Worm (Caenorhabditis elegans) whole organism, early embryonic: Measurements from ENCODE around the gene dmsr-16.

ENCODE experiments used
- B0310.2 ChIP-seq: sonication (generic microtip); optimal IDR thresholded peaks from 2 replicates; lab custom pipeline; 2016; ENCODE audit warnings: mild to moderate bottlenecking, missing genetic modification characterization, missing compliant biosample characterization
- F13C5.2 ChIP-seq: sonication (generic microtip); optimal IDR thresholded peaks from 2 replicates; lab custom pipeline; 2017; ENCODE audit warnings: mild to moderate bottlenecking, missing genetic modification characterization, inconsistent platforms, missing compliant biosample characterization
- ama-1 ChIP-seq: fragments of 150-350 bp; optimal IDR thresholded peaks from 2 replicates; lab custom pipeline; 2014
- ceh-13 ChIP-seq: fragments of 200-800 bp; sonication (Bioruptor generic); optimal IDR thresholded peaks from 2 replicates; lab custom pipeline; 2018; ENCODE audit warnings: mild to moderate bottlenecking, missing genetic modification characterization, missing compliant biosample characterization
- flt-1 ChIP-seq: fragments of 200-800 bp; sonication (Bioruptor generic); IDR thresholded peaks from 2 replicates; pipeline ENCODE4 v1.3.6; 2022; ENCODE audit warnings: missing genetic modification characterization, missing compliant biosample characterization
- hmbx-1 ChIP-seq: sonication (generic microtip); optimal IDR thresholded peaks from 2 replicates; lab custom pipeline; 2016; ENCODE audit warnings: mild to moderate bottlenecking, missing genetic modification characterization, missing compliant biosample characterization
- hmg-4 ChIP-seq: fragments of 200-800 bp; sonication (Bioruptor generic); optimal IDR thresholded peaks from 2 replicates; lab custom pipeline; 2018; ENCODE audit warnings: mild to moderate bottlenecking, missing genetic modification characterization, missing compliant biosample characterization
- hnd-1 ChIP-seq: sonication (generic microtip); optimal IDR thresholded peaks from 2 replicates; lab custom pipeline; 2016; ENCODE audit warnings: missing genetic modification characterization, missing compliant biosample characterization
- pes-1 ChIP-seq: fragments of 200-800 bp; sonication (Bioruptor generic); IDR thresholded peaks from 2 replicates; pipeline ENCODE4 v1.3.6; 2022; ENCODE audit warnings: missing genetic modification reagents, missing genetic modification characterization, missing compliant biosample characterization
- scrt-1 ChIP-seq: fragments of 200-800 bp; sonication (Bioruptor generic); IDR thresholded peaks from 2 replicates; pipeline ENCODE4 v1.3.6; 2022; ENCODE audit warnings: missing genetic modification characterization, missing compliant biosample characterization
- sea-1 ChIP-seq: fragments of 200-800 bp; sonication (Bioruptor generic); conservative IDR thresholded peaks from 2 replicates; pipeline ENCODE4 v1.3.6; 2022; ENCODE audit warnings: missing genetic modification characterization, missing compliant biosample characterization
- tbx-11 ChIP-seq: fragments of 200-800 bp; sonication (Bioruptor generic); IDR thresholded peaks from 2 replicates; pipeline ENCODE4 v1.3.6; 2022; ENCODE audit warnings: missing genetic modification characterization, missing compliant biosample characterization
- tbx-37 ChIP-seq: fragments of 200-800 bp; sonication (Bioruptor generic); conservative IDR thresholded peaks from 2 replicates; pipeline ENCODE4 v1.3.6; 2022; ENCODE audit warnings: missing genetic modification reagents, missing genetic modification characterization, missing compliant biosample characterization

ce11 chrV:6771645-6772044 lies 37.2 kb downstream of the dmsr-16 start, which contains the start of gene srh-30:
- TF ChIP-seq ama-1 (lab: Kevin White, UChicago), result no peak
- no peak for TF ChIP-seq hmg-4
- no peak for TF ChIP-seq sea-1 (GFP tag; lab: Robert Waterston, UW)
- TF ChIP-seq tbx-37 (GFP tag; lab: Robert Waterston, UW), result no peak
- no peak for TF ChIP-seq tbx-11 (GFP tag; lab: Robert Waterston, UW)
- TF ChIP-seq flt-1 (GFP tag; lab: Robert Waterston, UW), result no peak
- TF ChIP-seq B0310.2, result no peak
- no peak for TF ChIP-seq F13C5.2 (tag; lab: Kevin White, UChicago)
- TF ChIP-seq hmbx-1, result no peak
- no peak for TF ChIP-seq hnd-1
- no peak for TF ChIP-seq scrt-1 (GFP tag; lab: Robert Waterston, UW)
- no peak for TF ChIP-seq pes-1 (GFP tag; lab: Robert Waterston, UW)
- TF ChIP-seq ceh-13 (GFP tag; lab: Kevin White, UChicago), result no peak
